Worm (Caenorhabditis elegans) whole organism, L4 larva: ENCODE data around the gene math-23.
"Not testable (repeated sequence)": the region's sequence is repeated elsewhere in the genome, so short reads cannot be mapped to it uniquely, and the experiment has no call there.

ENCODE experiments used
- F37D6.2 ChIP-seq: sonication (generic microtip); optimal IDR thresholded peaks from 2 replicates; lab custom pipeline; 2016; ENCODE audit warnings: mild to moderate bottlenecking, missing genetic modification characterization, missing compliant biosample characterization
- ZK337.2 ChIP-seq: fragments of 200-800 bp; sonication (Bioruptor generic); IDR thresholded peaks from 2 replicates; pipeline ENCODE4 v1.3.6; 2022; ENCODE audit warnings: missing genetic modification reagents, missing genetic modification characterization, missing compliant biosample characterization
- aha-1 ChIP-seq: fragments of 150-350 bp; peaks from one replicate; lab custom pipeline; 2014; ENCODE audit warnings: missing biosample characterization, missing genetic modification characterization
- ama-1 ChIP-seq: fragments of 150-350 bp; optimal IDR thresholded peaks from 2 replicates; lab custom pipeline; 2014; ENCODE audit warnings: inconsistent platforms, mixed read lengths
- attf-4 ChIP-seq: sonication (generic microtip); optimal IDR thresholded peaks from 3 replicates; lab custom pipeline; 2017; ENCODE audit warnings: missing biosample characterization, missing genetic modification characterization
- ceh-32 ChIP-seq: sonication (generic microtip); optimal IDR thresholded peaks from 2 replicates; lab custom pipeline; 2016; ENCODE audit warnings: mild to moderate bottlenecking, missing genetic modification characterization, missing compliant biosample characterization; ENCODE audit not compliant: poor library complexity
- ceh-44 ChIP-seq: fragments of 200-800 bp; sonication (Bioruptor generic); IDR thresholded peaks from 2 replicates; pipeline ENCODE4 v1.3.6; 2022; ENCODE audit warnings: missing genetic modification reagents, missing genetic modification characterization, missing compliant biosample characterization
- ceh-62 ChIP-seq: sonication (generic microtip); optimal IDR thresholded peaks from 2 replicates; lab custom pipeline; 2017; ENCODE audit warnings: missing biosample characterization, missing genetic modification characterization
- ctbp-1 ChIP-seq: fragments of 200-800 bp; sonication (Bioruptor generic); IDR thresholded peaks from 2 replicates; pipeline ENCODE4 v1.3.6; 2022; ENCODE audit warnings: missing genetic modification reagents, missing genetic modification characterization, missing compliant biosample characterization
- daf-8 ChIP-seq: fragments of 200-800 bp; sonication (Bioruptor generic); IDR thresholded peaks from 2 replicates; pipeline ENCODE4 v1.3.6; 2022; ENCODE audit warnings: missing genetic modification characterization, missing compliant biosample characterization
- dmd-8 ChIP-seq: fragments of 200-800 bp; sonication (Bioruptor generic); IDR thresholded peaks from 2 replicates; pipeline ENCODE4 v1.3.6; 2022; ENCODE audit warnings: missing genetic modification characterization, missing compliant biosample characterization
- dpl-1 ChIP-seq: fragments of 150-350 bp; optimal IDR thresholded peaks from 2 replicates; lab custom pipeline; 2014; ENCODE audit warnings: missing biosample characterization, missing genetic modification reagents, missing genetic modification characterization
- fkh-10 ChIP-seq: fragments of 150-350 bp; optimal IDR thresholded peaks from 2 replicates; lab custom pipeline; 2014; ENCODE audit warnings: missing biosample characterization, missing genetic modification reagents, missing genetic modification characterization
- fos-1 ChIP-seq: fragments of 150-350 bp; optimal IDR thresholded peaks from 2 replicates; lab custom pipeline; 2014; ENCODE audit warnings: missing biosample characterization, missing genetic modification characterization
- hmg-1.1 ChIP-seq: fragments of 200-800 bp; sonication (Bioruptor generic); IDR thresholded peaks from 2 replicates; pipeline ENCODE4 v1.3.6; 2022; ENCODE audit warnings: missing genetic modification reagents, missing genetic modification characterization, missing compliant biosample characterization
- jun-1 ChIP-seq: fragments of 150-350 bp; optimal IDR thresholded peaks from 2 replicates; lab custom pipeline; 2014; ENCODE audit warnings: missing biosample characterization, missing genetic modification reagents, missing genetic modification characterization
- lir-3 ChIP-seq: sonication (generic microtip); optimal IDR thresholded peaks from 2 replicates; lab custom pipeline; 2016; ENCODE audit warnings: mild to moderate bottlenecking, missing genetic modification characterization, missing compliant biosample characterization
- mdl-1 ChIP-seq, 2 experiments: fragments of 150-350 bp in 1 of 2; sonication (generic microtip) in 1 of 2; optimal IDR thresholded peaks; 2 replicates each; lab custom pipeline; 2014 to 2017; ENCODE audit warnings: missing biosample characterization in 2 of 2, missing genetic modification characterization in 2 of 2
- nhr-102 ChIP-seq: sonication (generic microtip); optimal IDR thresholded peaks from 2 replicates; lab custom pipeline; 2016; ENCODE audit warnings: mild to moderate bottlenecking, missing genetic modification characterization, moderate library complexity, missing compliant biosample characterization
- nhr-111 ChIP-seq: fragments of 200-800 bp; sonication (Bioruptor generic); optimal IDR thresholded peaks from 2 replicates; lab custom pipeline; 2018; ENCODE audit warnings: mild to moderate bottlenecking, missing genetic modification characterization, missing compliant biosample characterization
- nhr-28 ChIP-seq: fragments of 150-350 bp; optimal IDR thresholded peaks from 2 replicates; lab custom pipeline; 2014; ENCODE audit warnings: missing biosample characterization, missing genetic modification characterization
- pqm-1 ChIP-seq: sonication (generic microtip); optimal IDR thresholded peaks from 2 replicates; lab custom pipeline; 2017; ENCODE audit warnings: missing biosample characterization, missing genetic modification characterization
- sdz-12 ChIP-seq: fragments of 200-800 bp; sonication (Bioruptor generic); optimal IDR thresholded peaks from 2 replicates; lab custom pipeline; 2018; ENCODE audit warnings: mild to moderate bottlenecking, missing genetic modification characterization, missing compliant biosample characterization
- set-16 ChIP-seq: fragments of 200-800 bp; sonication (Bioruptor generic); IDR thresholded peaks from 2 replicates; pipeline ENCODE4 v1.3.6; 2022; ENCODE audit warnings: missing genetic modification reagents, missing genetic modification characterization, missing compliant biosample characterization
- skn-1 ChIP-seq: fragments of 150-350 bp; optimal IDR thresholded peaks from 2 replicates; lab custom pipeline; 2014; ENCODE audit warnings: missing biosample characterization, missing genetic modification characterization
- snpc-4 ChIP-seq: fragments of 150-350 bp; optimal IDR thresholded peaks from 2 replicates; lab custom pipeline; 2014; ENCODE audit warnings: missing biosample characterization, missing genetic modification characterization
- spr-1 ChIP-seq: sonication (generic microtip); optimal IDR thresholded peaks from 2 replicates; lab custom pipeline; 2016; ENCODE audit warnings: mild to moderate bottlenecking, missing genetic modification characterization, missing compliant biosample characterization
- spr-3 ChIP-seq: fragments of 200-800 bp; sonication (Bioruptor generic); optimal IDR thresholded peaks from 2 replicates; lab custom pipeline; 2018; ENCODE audit warnings: mild to moderate bottlenecking, missing genetic modification characterization, missing compliant biosample characterization
- tag-97 ChIP-seq: fragments of 200-800 bp; sonication (Bioruptor generic); IDR thresholded peaks from 2 replicates; pipeline ENCODE4 v1.3.6; 2022; ENCODE audit warnings: missing genetic modification characterization, missing compliant biosample characterization
- tra-1 ChIP-seq: fragments of 200-800 bp; sonication (Bioruptor generic); IDR thresholded peaks from 2 replicates; pipeline ENCODE4 v1.3.6; 2022; ENCODE audit warnings: missing genetic modification reagents, missing genetic modification characterization, missing compliant biosample characterization
- unc-130 ChIP-seq: sonication (generic microtip); optimal IDR thresholded peaks from 2 replicates; lab custom pipeline; 2016; ENCODE audit warnings: missing genetic modification reagents, missing genetic modification characterization, missing compliant biosample characterization
- unc-39 ChIP-seq: sonication (generic microtip); optimal IDR thresholded peaks from 2 replicates; lab custom pipeline; 2017; ENCODE audit warnings: missing biosample characterization, missing genetic modification characterization
- unc-62 ChIP-seq, 3 experiments: fragments of 150-350 bp in 1 of 3; sonication (generic microtip); optimal IDR thresholded peaks in 2 of 3; peaks in 1 of 3; 1 replicate in 1 of 3; 2 replicates in 2 of 3; lab custom pipeline; 2014 to 2017; ENCODE audit warnings: missing biosample characterization in 3 of 3, missing genetic modification characterization in 3 of 3, missing genetic modification reagents in 3 of 3, missing genotype in 1 of 3
- zag-1 ChIP-seq: fragments of 150-350 bp; optimal IDR thresholded peaks from 2 replicates; lab custom pipeline; 2014; ENCODE audit warnings: missing biosample characterization, missing genetic modification characterization
- zip-2 ChIP-seq: fragments of 150-350 bp; optimal IDR thresholded peaks from 2 replicates; lab custom pipeline; 2014; ENCODE audit warnings: missing biosample characterization, missing genetic modification characterization

math-23 gene

ce11 chrII:1901981-1902380 lies at the start of gene math-23:
Gene math-23, plus strand, starts transcription at chrII:1902281.
- TF ChIP-seq pqm-1 (tag; lab: Kevin White, UChicago): no peak
- TF ChIP-seq fkh-10 (GFP tag; lab: Kevin White, UChicago): no peak
- TF ChIP-seq tra-1 (GFP tag; lab: Robert Waterston, UW): no peak
- TF ChIP-seq tag-97: no peak
- no peak for TF ChIP-seq zag-1 (tag; lab: Kevin White, UChicago)
- TF ChIP-seq spr-3 (GFP tag; lab: Kevin White, UChicago): no peak
- TF ChIP-seq ceh-32 (tag; lab: Kevin White, UChicago): no peak
- no peak for TF ChIP-seq aha-1 (tag; lab: Kevin White, UChicago)

- TF ChIP-seq jun-1 (tag; lab: Kevin White, UChicago) (no peak), F37D6.2 (tag; lab: Kevin White, UChicago) (no peak), unc-130 (GFP tag; lab: Kevin White, UChicago) (no peak), lir-3 (no peak), fkh-10 (GFP tag; lab: Kevin White, UChicago) (no peak)
Measured at ce11 chrII:1852503-1852902, 49.6 kb upstream of the math-23 start, which contains the start of gene C52E2.2. Gene C52E2.2, plus strand, starts transcription at chrII:1852803.

- not testable (repeated sequence) for TF ChIP-seq spr-1; dpl-1 (GFP tag; lab: Kevin White, UChicago); ama-1
- TF ChIP-seq, all 104 proteins: peak for 0; not testable (repeated sequence) for 104
Measured at ce11 chrII:1854094-1854493, 48.0 kb upstream of the math-23 start, which contains the start of gene fbxb-95. Gene fbxb-95, plus strand, starts transcription at chrII:1854394.

ce11 chrII:1855447-1855846 lies 46.6 kb upstream of the math-23 start:
- TF ChIP-seq tra-1 (GFP tag; lab: Robert Waterston, UW): peak; percentile 99
- 0 out of 2 replicates have a peak, but pooled peaks have one; percentile 12 for TF ChIP-seq set-16 (GFP tag; lab: Robert Waterston, UW)

DNA sequence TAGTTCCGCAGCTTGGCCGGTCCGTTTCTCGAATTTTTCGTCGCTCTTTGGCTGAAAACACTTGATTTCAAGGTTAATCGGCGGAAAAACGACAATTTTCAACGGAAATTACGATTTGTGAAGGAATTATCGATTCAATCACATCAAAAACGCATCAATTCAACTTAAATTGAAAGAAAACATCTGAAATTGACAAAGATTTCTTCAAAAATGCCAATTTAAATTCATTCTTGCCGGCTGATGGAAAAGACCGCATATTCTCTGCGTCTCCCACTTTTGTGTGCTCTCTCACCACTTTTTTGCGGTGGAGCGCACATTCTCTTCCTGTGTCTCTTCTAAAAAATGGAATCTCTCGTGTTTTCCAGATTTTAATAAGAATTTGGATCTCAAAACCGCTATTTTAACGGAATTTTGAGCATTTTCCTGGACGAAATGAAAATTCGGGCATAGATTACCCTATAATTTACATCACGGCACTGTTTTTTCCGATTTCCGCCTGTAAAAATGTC lies 40.7 kb upstream of the math-23 start, which contains the start of gene C16C4.18:
TSS of gene C16C4.18 (minus strand) at position 51 of the 509 bp plus-strand sequence.
- not testable (repeated sequence) for TF ChIP-seq sdz-12 (GFP tag; lab: Kevin White, UChicago); nhr-111 (GFP tag; lab: Kevin White, UChicago); attf-4
- TF ChIP-seq, all 104 proteins: peak for 0; not testable (repeated sequence) for 104

DNA sequence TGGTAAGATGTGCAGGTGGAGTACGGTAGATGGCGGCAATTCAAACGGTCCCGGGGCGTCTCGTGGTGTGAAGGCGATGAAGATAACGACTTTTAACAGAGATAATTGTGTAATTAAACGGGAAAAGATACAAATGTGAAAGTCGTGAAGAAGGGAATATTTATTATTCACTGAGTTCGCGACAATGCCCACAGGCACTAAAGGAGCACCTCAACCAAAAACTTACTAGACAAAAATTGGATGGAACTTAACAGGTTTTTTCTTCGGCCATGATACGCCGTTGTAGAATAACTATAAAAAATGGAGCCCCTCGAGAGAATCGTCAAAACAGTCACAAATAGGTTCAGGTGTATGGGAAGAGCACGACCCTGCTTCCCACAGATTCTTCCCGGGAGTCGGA lies 39.7 kb upstream of the math-23 start, which contains the start of gene fbxb-98:
TSS of gene fbxb-98 (plus strand) at position 301 of the 400 bp plus-strand sequence.
- not testable (repeated sequence) for TF ChIP-seq ctbp-1; unc-39 (tag; lab: Kevin White, UChicago); snpc-4 (tag; lab: Kevin White, UChicago)

ce11 chrII:1864278-1864677 lies 37.8 kb upstream of the math-23 start, which contains the start of gene C16C4.17:
Gene C16C4.17, plus strand, starts transcription at chrII:1864578.
- no peak for TF ChIP-seq nhr-28
- TF ChIP-seq fos-1 (tag; lab: Kevin White, UChicago): no peak
- TF ChIP-seq ceh-62 (tag; lab: Kevin White, UChicago): no peak
- no peak for TF ChIP-seq mdl-1 (tag; optimal IDR thresholded peaks at IDR 0.05; lab: Kevin White, UChicago)
- TF ChIP-seq daf-8 (GFP tag; lab: Robert Waterston, UW): no peak
- TF ChIP-seq unc-62 (GFP tag; optimal IDR thresholded peaks at IDR 0.05 in 1 of 2; lab: Kevin White, UChicago): no peak
- no peak for TF ChIP-seq unc-62 (tag; optimal IDR thresholded peaks at IDR 0.05; lab: Kevin White, UChicago)
- no peak for TF ChIP-seq ceh-44 (GFP tag; lab: Robert Waterston, UW)
- no peak for TF ChIP-seq nhr-102 (tag; lab: Kevin White, UChicago)
- TF ChIP-seq hmg-1.1 (GFP tag; lab: Robert Waterston, UW): no peak
- TF ChIP-seq zip-2 (tag; lab: Kevin White, UChicago): no peak
- no peak for TF ChIP-seq skn-1 (tag; lab: Kevin White, UChicago)
- TF ChIP-seq ceh-32 (tag; lab: Kevin White, UChicago): no peak
- no peak for TF ChIP-seq dmd-8
- TF ChIP-seq ZK337.2 (GFP tag; lab: Robert Waterston, UW): no peak
